Worm (Caenorhabditis elegans): ENCODE data around the gene nos-2.

DNA sequence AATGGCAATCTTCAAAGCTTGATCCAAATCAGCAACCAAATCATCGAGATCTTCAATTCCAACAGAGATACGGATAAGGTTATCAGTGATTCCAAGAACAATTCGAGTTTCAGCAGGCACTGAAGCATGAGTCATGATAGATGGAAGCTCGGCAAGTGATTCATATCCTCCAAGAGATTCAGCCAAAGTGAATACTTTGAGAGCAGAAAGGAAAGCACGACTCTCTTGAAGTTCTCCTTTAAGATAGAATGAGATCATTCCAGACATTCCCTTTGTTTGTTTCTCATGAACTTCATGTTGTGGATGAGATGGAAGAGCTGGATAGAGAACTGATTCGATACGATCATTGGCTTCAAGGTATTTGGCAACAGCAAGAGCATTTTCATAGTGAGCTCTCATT is 9.1 kb upstream of the nos-2 start:
- TF ChIP-seq ztf-11 (tag; optimal IDR thresholded peaks at IDR 0.05), result no peak
- TF ChIP-seq lsy-2 (tag; optimal IDR thresholded peaks at IDR 0.05), result no peak
- TF ChIP-seq M03D4.4 (tag; optimal IDR thresholded peaks at IDR 0.05), result no peak
- TF ChIP-seq ces-1 (GFP tag; optimal IDR thresholded peaks at IDR 0.05), result no peak

All from whole organism, mixed stage, embryonic.